Fruit fly (Drosophila melanogaster): Measurements from ENCODE around the gene CG14418.

CG14418 gene

dm6 chrX:2860955-2861354, 22.5 kb downstream of the CG14418 start (continued):
- TF ChIP-seq hkb (optimal IDR thresholded peaks at IDR 0.05), result no peak
- peak; percentile 21; the same call in 1 of the 2 replicates for TF ChIP-seq hkb (GFP tag; IDR thresholded peaks at IDR 0.05)
- TF ChIP-seq CG6813 (GFP tag; optimal IDR thresholded peaks at IDR 0.05), result peak; percentile 26
- no peak for TF ChIP-seq gsb-n (tag; optimal IDR thresholded peaks at IDR 0.05)
- peak; percentile 34 for TF ChIP-seq Meics (GFP tag; optimal IDR thresholded peaks at IDR 0.05)
- TF ChIP-seq Mrtf (GFP tag; IDR thresholded peaks at IDR 0.05), result 0 out of 3 replicates have a peak, but pooled peaks have one; percentile 36
- TF ChIP-seq CG10267 (tag; optimal IDR thresholded peaks at IDR 0.05), result no peak
- TF ChIP-seq CG14860 (GFP tag; IDR thresholded peaks at IDR 0.05; ENCODE audit: partially characterized antibody), result no peak
- TF ChIP-seq CG18764 (GFP tag; optimal IDR thresholded peaks at IDR 0.05), result no peak
- TF ChIP-seq CG3838 (GFP tag; optimal IDR thresholded peaks at IDR 0.05), result no peak
- TF ChIP-seq CG2712 (tag; optimal IDR thresholded peaks at IDR 0.05), result peak; percentile 15
- TF ChIP-seq CG10147 (GFP tag; optimal IDR thresholded peaks at IDR 0.05), result no peak
- peak; percentile 22 for TF ChIP-seq Fer3 (tag; optimal IDR thresholded peaks at IDR 0.05)
- TF ChIP-seq CG7556 (GFP tag; optimal IDR thresholded peaks at IDR 0.05), result peak; percentile 37
- TF ChIP-seq MBD-R2 (GFP tag; IDR thresholded peaks at IDR 0.05), result 0 out of 2 replicates have a peak, but pooled peaks have one; percentile 17
- TF ChIP-seq Dp (GFP tag; optimal IDR thresholded peaks at IDR 0.05), result no peak
- 0 out of 3 replicates have a peak, but pooled peaks have one; percentile 32 for TF ChIP-seq tgo (GFP tag; IDR thresholded peaks at IDR 0.05)
- peak; percentile 77 for TF ChIP-seq lab (GFP tag; optimal IDR thresholded peaks at IDR 0.05)
- peak; percentile 62; the same call in 2 of the 3 replicates for TF ChIP-seq dysf (GFP tag; IDR thresholded peaks at IDR 0.05)
- TF ChIP-seq Scr (GFP tag; IDR thresholded peaks at IDR 0.05; ENCODE audit: partially characterized antibody), result no peak
- no peak for TF ChIP-seq CG10959 (GFP tag; IDR thresholded peaks at IDR 0.05)
- peak; percentile 18 for TF ChIP-seq HHEX (GFP tag; optimal IDR thresholded peaks at IDR 0.05)
- peak; percentile 46; the same call in 1 of the 2 replicates for TF ChIP-seq Ptx1 (GFP tag; IDR thresholded peaks at IDR 0.05)
- TF ChIP-seq zen2 (GFP tag; IDR thresholded peaks at IDR 0.05; ENCODE audit: partially characterized antibody), result no peak
- no peak for TF ChIP-seq slou (GFP tag; optimal IDR thresholded peaks at IDR 0.05)
- TF ChIP-seq bowl (GFP tag; IDR thresholded peaks at IDR 0.05), result no peak
- no peak for TF ChIP-seq Atf-2 (GFP tag; optimal IDR thresholded peaks at IDR 0.05)
- no peak for TF ChIP-seq CG33213 (GFP tag; optimal IDR thresholded peaks at IDR 0.05)
- no peak for TF ChIP-seq Asciz (GFP tag; optimal IDR thresholded peaks at IDR 0.05)
- no peak for TF ChIP-seq gcm (GFP tag; optimal IDR thresholded peaks at IDR 0.05)
- peak; percentile 20; the same call in 1 of the 3 replicates for TF ChIP-seq CG11456 (GFP tag; IDR thresholded peaks at IDR 0.05)
- no peak for TF ChIP-seq shn (GFP tag; optimal IDR thresholded peaks at IDR 0.05)
- TF ChIP-seq zfh1 (GFP tag; IDR thresholded peaks at IDR 0.05), result 0 out of 3 replicates have a peak, but pooled peaks have one; percentile 15
- no peak for TF ChIP-seq CG7357 (GFP tag; IDR thresholded peaks at IDR 0.05)
- no peak for TF ChIP-seq Kr (GFP tag; optimal IDR thresholded peaks at IDR 0.05)
- peak in 1 of 2 experiments; percentile 13 for TF ChIP-seq dpn (GFP tag; optimal IDR thresholded peaks at IDR 0.05)
- TF ChIP-seq Fer2 (tag; optimal IDR thresholded peaks at IDR 0.05), result no peak
- peak; percentile 4 for TF ChIP-seq CG1529 (GFP tag; optimal IDR thresholded peaks at IDR 0.05)
- no peak for TF ChIP-seq CG9797 (GFP tag; optimal IDR thresholded peaks at IDR 0.05)
- peak; percentile 24 for TF ChIP-seq CG16863 (GFP tag; optimal IDR thresholded peaks at IDR 0.05)
- no peak for TF ChIP-seq cad (GFP tag; optimal IDR thresholded peaks at IDR 0.05)
- no peak for TF ChIP-seq tx (GFP tag; optimal IDR thresholded peaks at IDR 0.05)
- no peak for TF ChIP-seq CG9817 (tag; optimal IDR thresholded peaks at IDR 0.05)
- TF ChIP-seq Xbp1 (GFP tag; optimal IDR thresholded peaks at IDR 0.05), result peak; percentile 52
- TF ChIP-seq NC2α (GFP tag; optimal IDR thresholded peaks at IDR 0.05), result no peak
- TF ChIP-seq luna (GFP tag; optimal IDR thresholded peaks at IDR 0.05), result no peak
- TF ChIP-seq croc (GFP tag; conservative IDR thresholded peaks at IDR 0.05), result no peak
- TF ChIP-seq PHDP (tag; optimal IDR thresholded peaks at IDR 0.05), result peak; percentile 40
- TF ChIP-seq CG13424 (tag; optimal IDR thresholded peaks at IDR 0.05), result peak; percentile 31
- TF ChIP-seq Abd-B (GFP tag; optimal IDR thresholded peaks at IDR 0.05), result no peak
